Worm (Caenorhabditis elegans) whole organism, L4 larva: Measurements from ENCODE around the gene ndub-3.

ENCODE experiments used
- D1046.2 ChIP-seq: fragments of 200-800 bp; sonication (Bioruptor generic); IDR thresholded peaks from 2 replicates; pipeline ENCODE4 v1.3.6; 2022; ENCODE audit warnings: missing genetic modification characterization, missing compliant biosample characterization
- F10B5.3 ChIP-seq: sonication (generic microtip); optimal IDR thresholded peaks from 2 replicates; lab custom pipeline; 2016; ENCODE audit warnings: mild to moderate bottlenecking, missing genetic modification characterization, missing compliant biosample characterization
- F26F4.8 ChIP-seq: fragments of 200-800 bp; sonication (Bioruptor generic); conservative IDR thresholded peaks from 2 replicates; pipeline ENCODE4 v1.3.6; 2022; ENCODE audit warnings: missing genetic modification characterization, missing compliant biosample characterization
- F49E8.2 ChIP-seq: sonication (generic microtip); optimal IDR thresholded peaks from 2 replicates; lab custom pipeline; 2016; ENCODE audit warnings: missing compliant biosample characterization, mild to moderate bottlenecking, missing genetic modification characterization, borderline replicate concordance
- T20F7.1 ChIP-seq: fragments of 200-800 bp; sonication (Bioruptor generic); optimal IDR thresholded peaks from 2 replicates; lab custom pipeline; 2018; ENCODE audit warnings: mild to moderate bottlenecking, missing genetic modification characterization, missing compliant biosample characterization
- Y105C5A.15 ChIP-seq: fragments of 200-800 bp; sonication (Bioruptor generic); IDR thresholded peaks from 2 replicates; pipeline ENCODE4 v1.3.6; 2022; ENCODE audit warnings: missing genetic modification characterization, missing compliant biosample characterization
- Y48G9A.11 ChIP-seq: fragments of 200-800 bp; sonication (Bioruptor generic); IDR thresholded peaks from 2 replicates; pipeline ENCODE4 v1.3.6; 2022; ENCODE audit warnings: missing genetic modification reagents, missing genetic modification characterization, missing compliant biosample characterization
- Y75B8A.6 ChIP-seq: fragments of 200-800 bp; sonication (Bioruptor generic); IDR thresholded peaks from 2 replicates; pipeline ENCODE4 v1.3.6; 2022; ENCODE audit warnings: missing genetic modification reagents, missing genetic modification characterization, missing compliant biosample characterization
- aly-2 ChIP-seq: sonication (generic microtip); optimal IDR thresholded peaks from 2 replicates; lab custom pipeline; 2018; ENCODE audit warnings: missing biosample characterization, missing genetic modification characterization
- ceh-20 ChIP-seq: fragments of 200-800 bp; sonication (Bioruptor generic); IDR thresholded peaks from 2 replicates; pipeline ENCODE4 v1.3.6; 2022; ENCODE audit warnings: missing genetic modification reagents, missing genetic modification characterization, missing compliant biosample characterization
- ces-1 ChIP-seq: fragments of 150-350 bp; sonication (generic microtip); optimal IDR thresholded peaks from 4 replicates; lab custom pipeline; 2014; ENCODE audit warnings: missing biosample characterization, missing genetic modification reagents, missing genetic modification characterization
- daf-16 ChIP-seq, 3 experiments: sonication (generic microtip); optimal IDR thresholded peaks; 2 replicates each; lab custom pipeline; 2016 to 2017; ENCODE audit warnings: missing genetic modification characterization in 3 of 3, missing genetic modification reagents in 3 of 3, mild to moderate bottlenecking in 2 of 3, missing compliant biosample characterization in 2 of 3, missing biosample characterization in 1 of 3, moderate library complexity in 1 of 3
- daf-19 ChIP-seq: fragments of 200-800 bp; sonication (Bioruptor generic); conservative IDR thresholded peaks from 2 replicates; pipeline ENCODE4 v1.3.6; 2022; ENCODE audit warnings: missing genetic modification characterization, missing compliant biosample characterization
- dmd-6 ChIP-seq: fragments of 200-800 bp; sonication (Bioruptor generic); IDR thresholded peaks from 2 replicates; pipeline ENCODE4 v1.3.6; 2022; ENCODE audit warnings: missing genetic modification reagents, missing genetic modification characterization, missing compliant biosample characterization
- duxl-1 ChIP-seq: sonication (generic microtip); optimal IDR thresholded peaks from 2 replicates; lab custom pipeline; 2016; ENCODE audit warnings: mild to moderate bottlenecking, missing genetic modification characterization, moderate library complexity, missing compliant biosample characterization; ENCODE audit not compliant: poor library complexity
- dve-1 ChIP-seq: sonication (generic microtip); optimal IDR thresholded peaks from 2 replicates; lab custom pipeline; 2017; ENCODE audit warnings: antibody characterized with exemption, mild to moderate bottlenecking, missing genetic modification characterization, missing compliant biosample characterization; ENCODE audit not compliant: insufficient read depth
- fkh-10 ChIP-seq: fragments of 150-350 bp; optimal IDR thresholded peaks from 2 replicates; lab custom pipeline; 2014; ENCODE audit warnings: missing biosample characterization, missing genetic modification reagents, missing genetic modification characterization
- fos-1 ChIP-seq: fragments of 150-350 bp; optimal IDR thresholded peaks from 2 replicates; lab custom pipeline; 2014; ENCODE audit warnings: missing biosample characterization, missing genetic modification characterization
- gei-8 ChIP-seq: fragments of 200-800 bp; sonication (Bioruptor generic); optimal IDR thresholded peaks from 2 replicates; lab custom pipeline; 2018; ENCODE audit warnings: mild to moderate bottlenecking, missing genetic modification characterization, missing compliant biosample characterization
- hif-1 ChIP-seq, 2 experiments: sonication (generic microtip); optimal IDR thresholded peaks; 2 replicates each; lab custom pipeline; 2016 to 2017; ENCODE audit warnings: missing compliant biosample characterization in 2 of 2, missing genetic modification characterization in 2 of 2, missing genetic modification reagents in 2 of 2, missing genotype in 2 of 2, mild to moderate bottlenecking in 1 of 2
- hlh-11 ChIP-seq: fragments of 200-800 bp; sonication (Bioruptor generic); optimal IDR thresholded peaks from 2 replicates; lab custom pipeline; 2018; ENCODE audit warnings: mild to moderate bottlenecking, missing genetic modification characterization, missing compliant biosample characterization
- lin-15B ChIP-seq: fragments of 150-350 bp; sonication (generic microtip); optimal IDR thresholded peaks from 3 replicates; lab custom pipeline; 2014; ENCODE audit warnings: missing biosample characterization, missing genetic modification characterization
- madf-5 ChIP-seq, 2 experiments: fragments of 200-800 bp; sonication (Bioruptor generic); IDR thresholded peaks; 2 replicates each; pipeline ENCODE4 v1.3.6; 2022; ENCODE audit warnings: missing compliant biosample characterization in 2 of 2, missing genetic modification characterization in 2 of 2
- nhr-237 ChIP-seq: sonication (generic microtip); optimal IDR thresholded peaks from 2 replicates; lab custom pipeline; 2017; ENCODE audit warnings: missing biosample characterization, missing genetic modification characterization
- nhr-25 ChIP-seq: sonication (generic microtip); optimal IDR thresholded peaks from 2 replicates; lab custom pipeline; 2017; ENCODE audit warnings: missing genetic modification characterization, mild to moderate bottlenecking, missing compliant biosample characterization, antibody characterized with exemption, moderate library complexity, borderline replicate concordance; ENCODE audit not compliant: insufficient read depth
- nhr-28 ChIP-seq: fragments of 150-350 bp; optimal IDR thresholded peaks from 2 replicates; lab custom pipeline; 2014; ENCODE audit warnings: missing biosample characterization, missing genetic modification characterization
- nhr-41 ChIP-seq: fragments of 200-800 bp; sonication (Bioruptor generic); IDR thresholded peaks from 2 replicates; pipeline ENCODE4 v1.3.6; 2022; ENCODE audit warnings: missing genetic modification reagents, missing genetic modification characterization, missing compliant biosample characterization
- nhr-42 ChIP-seq: fragments of 200-800 bp; sonication (Bioruptor generic); IDR thresholded peaks from 2 replicates; pipeline ENCODE4 v1.3.6; 2022; ENCODE audit warnings: missing genetic modification characterization, missing compliant biosample characterization
- nhr-48 ChIP-seq: sonication (generic microtip); optimal IDR thresholded peaks from 2 replicates; lab custom pipeline; 2016; ENCODE audit warnings: mild to moderate bottlenecking, missing genetic modification characterization, missing compliant biosample characterization
- nhr-6 ChIP-seq: fragments of 150-350 bp; optimal IDR thresholded peaks from 2 replicates; lab custom pipeline; 2014; ENCODE audit warnings: missing biosample characterization, missing genetic modification characterization
- nhr-76 ChIP-seq: fragments of 150-350 bp; optimal IDR thresholded peaks from 2 replicates; lab custom pipeline; 2014; ENCODE audit warnings: missing biosample characterization, missing genetic modification characterization
- nhr-77 ChIP-seq: fragments of 150-350 bp; optimal IDR thresholded peaks from 2 replicates; lab custom pipeline; 2014; ENCODE audit warnings: missing biosample characterization, missing genetic modification characterization
- php-3 ChIP-seq: fragments of 200-800 bp; sonication (Bioruptor generic); IDR thresholded peaks from 2 replicates; pipeline ENCODE4 v1.3.6; 2022; ENCODE audit warnings: missing genetic modification reagents, missing genetic modification characterization, missing compliant biosample characterization
- pqm-1 ChIP-seq: sonication (generic microtip); optimal IDR thresholded peaks from 2 replicates; lab custom pipeline; 2017; ENCODE audit warnings: missing biosample characterization, missing genetic modification characterization
- saeg-2 ChIP-seq: fragments of 200-800 bp; sonication (Bioruptor generic); IDR thresholded peaks from 2 replicates; pipeline ENCODE4 v1.3.6; 2022; ENCODE audit warnings: missing genetic modification reagents, missing genetic modification characterization, missing compliant biosample characterization
- set-16 ChIP-seq: fragments of 200-800 bp; sonication (Bioruptor generic); IDR thresholded peaks from 2 replicates; pipeline ENCODE4 v1.3.6; 2022; ENCODE audit warnings: missing genetic modification reagents, missing genetic modification characterization, missing compliant biosample characterization
- snpc-1.2 ChIP-seq: fragments of 200-800 bp; sonication (Bioruptor generic); IDR thresholded peaks from 2 replicates; pipeline ENCODE4 v1.3.6; 2022; ENCODE audit warnings: missing genetic modification reagents, missing genetic modification characterization, missing compliant biosample characterization
- spr-1 ChIP-seq: sonication (generic microtip); optimal IDR thresholded peaks from 2 replicates; lab custom pipeline; 2016; ENCODE audit warnings: mild to moderate bottlenecking, missing genetic modification characterization, missing compliant biosample characterization
- tag-97 ChIP-seq: fragments of 200-800 bp; sonication (Bioruptor generic); IDR thresholded peaks from 2 replicates; pipeline ENCODE4 v1.3.6; 2022; ENCODE audit warnings: missing genetic modification characterization, missing compliant biosample characterization
- tra-1 ChIP-seq: fragments of 200-800 bp; sonication (Bioruptor generic); IDR thresholded peaks from 2 replicates; pipeline ENCODE4 v1.3.6; 2022; ENCODE audit warnings: missing genetic modification reagents, missing genetic modification characterization, missing compliant biosample characterization
- unc-62 ChIP-seq, 3 experiments: fragments of 150-350 bp in 1 of 3; sonication (generic microtip); optimal IDR thresholded peaks in 2 of 3; peaks in 1 of 3; 1 replicate in 1 of 3; 2 replicates in 2 of 3; lab custom pipeline; 2014 to 2017; ENCODE audit warnings: missing biosample characterization in 3 of 3, missing genetic modification characterization in 3 of 3, missing genetic modification reagents in 3 of 3, missing genotype in 1 of 3
- vab-7 ChIP-seq: fragments of 200-800 bp; sonication (Bioruptor generic); IDR thresholded peaks from 2 replicates; pipeline ENCODE4 v1.3.6; 2022; ENCODE audit warnings: missing genetic modification reagents, missing genetic modification characterization, missing compliant biosample characterization
- zfp-3 ChIP-seq: fragments of 200-800 bp; sonication (Bioruptor generic); conservative IDR thresholded peaks from 2 replicates; pipeline ENCODE4 v1.3.6; 2022; ENCODE audit warnings: missing genetic modification reagents, missing genetic modification characterization, missing compliant biosample characterization
- zip-11 ChIP-seq: fragments of 200-800 bp; sonication (Bioruptor generic); IDR thresholded peaks from 2 replicates; pipeline ENCODE4 v1.3.6; 2022; ENCODE audit warnings: missing genetic modification characterization, missing compliant biosample characterization

ndub-3 gene

ce11 chrII:8920315-8920714 lies 44.4 kb downstream of the ndub-3 start:
- no peak for TF ChIP-seq gei-8 (GFP tag; lab: Kevin White, UChicago)
- TF ChIP-seq zfp-3 (GFP tag; lab: Robert Waterston, UW): no peak
- TF ChIP-seq nhr-76 (tag; lab: Kevin White, UChicago): no peak
- no peak for TF ChIP-seq F10B5.3 (tag; lab: Kevin White, UChicago)
- no peak for TF ChIP-seq zip-11 (GFP tag; lab: Robert Waterston, UW)
- no peak for TF ChIP-seq daf-19
- TF ChIP-seq nhr-41: no peak
- TF ChIP-seq Y48G9A.11 (GFP tag; lab: Robert Waterston, UW): no peak
- no peak for TF ChIP-seq lin-15B (tag; lab: Kevin White, UChicago)
- TF ChIP-seq tag-97 (GFP tag; lab: Robert Waterston, UW): no peak
- TF ChIP-seq hif-1 (tag; optimal IDR thresholded peaks at IDR 0.05; lab: Kevin White, UChicago): no peak
- no peak for TF ChIP-seq aly-2
- TF ChIP-seq fkh-10: no peak
- no peak for TF ChIP-seq Y105C5A.15 (GFP tag; lab: Robert Waterston, UW)
- TF ChIP-seq F49E8.2 (tag; lab: Kevin White, UChicago): no peak

- TF ChIP-seq nhr-77 (tag; lab: Kevin White, UChicago) (peak; percentile 19), dve-1 (no peak), madf-5 (GFP tag; IDR thresholded peaks at IDR 0.05; lab: Robert Waterston, UW) (no peak), nhr-28 (tag; lab: Kevin White, UChicago) (peak; percentile 65), pqm-1 (tag; lab: Kevin White, UChicago) (peak; percentile 6), daf-16 (GFP tag; optimal IDR thresholded peaks at IDR 0.05; lab: Kevin White, UChicago) (no peak), daf-16 (tag; optimal IDR thresholded peaks at IDR 0.05; lab: Kevin White, UChicago) (peak; percentile 54)
These were observed 47.4 kb downstream of the ndub-3 start for ce11 chrII:8917339-8917738.

ce11 chrII:8916656-8917055 lies 48.0 kb downstream of the ndub-3 start:
- TF ChIP-seq snpc-1.2 (GFP tag; lab: Robert Waterston, UW) (no peak), hlh-11 (tag; lab: Kevin White, UChicago) (no peak), nhr-48 (no peak), nhr-76 (tag; lab: Kevin White, UChicago) (no peak), nhr-6 (no peak), ceh-20 (GFP tag; lab: Robert Waterston, UW) (no peak), ces-1 (no peak), dmd-6 (GFP tag; lab: Robert Waterston, UW) (no peak), zfp-3 (GFP tag; lab: Robert Waterston, UW) (no peak), spr-1 (tag; lab: Kevin White, UChicago) (no peak), unc-62 (GFP tag; optimal IDR thresholded peaks at IDR 0.05 in 1 of 2; lab: Kevin White, UChicago) (no peak), unc-62 (tag; optimal IDR thresholded peaks at IDR 0.05; lab: Kevin White, UChicago) (no peak), nhr-25 (tag; lab: Kevin White, UChicago) (no peak), nhr-77 (tag; lab: Kevin White, UChicago) (no peak), pqm-1 (tag; lab: Kevin White, UChicago) (no peak), php-3 (no peak), duxl-1 (tag; lab: Kevin White, UChicago) (no peak), set-16 (GFP tag; lab: Robert Waterston, UW) (no peak)

- TF ChIP-seq hlh-11 (tag; lab: Kevin White, UChicago) (no peak), gei-8 (GFP tag; lab: Kevin White, UChicago) (no peak), saeg-2 (GFP tag; lab: Robert Waterston, UW) (no peak), dve-1 (peak; percentile 15), fos-1 (tag; lab: Kevin White, UChicago) (no peak), nhr-25 (tag; lab: Kevin White, UChicago) (no peak), nhr-77 (tag; lab: Kevin White, UChicago) (no peak), F26F4.8 (no peak), lin-15B (tag; lab: Kevin White, UChicago) (no peak), Y75B8A.6 (GFP tag; lab: Robert Waterston, UW) (no peak), vab-7 (GFP tag; lab: Robert Waterston, UW) (no peak), D1046.2 (GFP tag; lab: Robert Waterston, UW) (no peak), T20F7.1 (no peak), dmd-6 (GFP tag; lab: Robert Waterston, UW) (peak; percentile 89), snpc-1.2 (GFP tag; lab: Robert Waterston, UW) (no peak), nhr-42 (GFP tag; lab: Robert Waterston, UW) (no peak), duxl-1 (tag; lab: Kevin White, UChicago) (no peak), ceh-20 (GFP tag; lab: Robert Waterston, UW) (peak; percentile 68; the same call in 1 of the 2 replicates), nhr-237 (no peak), tra-1 (GFP tag; lab: Robert Waterston, UW) (peak; percentile 47; the same call in 1 of the 2 replicates)
These were observed 50.0 kb downstream of the ndub-3 start for ce11 chrII:8914654-8915053.
